Fruit fly (Drosophila melanogaster): Measurements from ENCODE around the gene Syx5.

DNA sequence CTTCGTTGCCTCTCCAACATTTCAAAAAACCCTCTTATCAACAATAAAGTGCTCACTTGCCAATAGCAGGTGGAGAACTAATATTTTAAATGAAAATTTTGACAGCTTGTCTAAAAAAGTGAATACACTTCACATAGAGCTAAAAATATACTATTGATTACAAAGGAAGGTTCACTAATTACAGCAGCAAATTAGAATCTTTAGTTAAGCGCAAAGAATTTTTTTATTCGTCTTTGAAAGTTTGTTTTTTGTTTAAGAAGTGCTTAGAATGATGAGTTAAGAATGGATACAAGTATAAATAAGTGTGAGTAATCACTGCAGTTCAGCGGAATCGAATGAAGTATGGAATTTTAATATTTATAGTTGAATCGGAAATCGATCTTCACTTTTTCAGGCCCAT is 35.1 kb downstream of the Syx5 start, which contains the start of gene CG44405:
- no peak for TF ChIP-seq Pif1B (GFP tag; optimal IDR thresholded peaks at IDR 0.05)
- no peak for TF ChIP-seq D1 (tag; optimal IDR thresholded peaks at IDR 0.05)
- no peak for TF ChIP-seq CG34367 (tag; optimal IDR thresholded peaks at IDR 0.05)
- TF ChIP-seq rn (GFP tag; IDR thresholded peaks at IDR 0.05), result no peak
- TF ChIP-seq CG8159 (tag; optimal IDR thresholded peaks at IDR 0.05), result no peak
- no peak for TF ChIP-seq CG14655 (GFP tag; optimal IDR thresholded peaks at IDR 0.05)
- TF ChIP-seq CG15710 (tag; optimal IDR thresholded peaks at IDR 0.05), result no peak
- TF ChIP-seq CG10348 (GFP tag; IDR thresholded peaks at IDR 0.05), result no peak
- no peak for TF ChIP-seq CG9948 (tag; optimal IDR thresholded peaks at IDR 0.05)

All from whole organism, pupa.